Fruit fly (Drosophila melanogaster) S2 (cell line): ENCODE data around the gene Kots.

Source experiments
- CG8478 ChIP-seq: fragments of >200 bp; optimal IDR thresholded peaks from 2 replicates; lab custom pipeline; 2018
- CTCF ChIP-seq, 2 experiments: fragments of >200 bp; optimal IDR thresholded peaks; 2 replicates each; lab custom pipeline; 2018

Kots gene

dm6 chr3R:13977126-13977991 is 13.4 kb upstream of the Kots start:
- TF ChIP-seq CTCF (optimal IDR thresholded peaks at IDR 0.05; lab: Kevin White, UChicago), result no peak
- no peak for TF ChIP-seq CG8478 (lab: Kevin White, UChicago)

dm6 chr3R:13976070-13976492 is 12.1 kb upstream of the Kots start:
- no peak for TF ChIP-seq CG8478 (lab: Kevin White, UChicago)
- TF ChIP-seq CTCF (optimal IDR thresholded peaks at IDR 0.05; lab: Kevin White, UChicago), result no peak

- TF ChIP-seq CG8478 (lab: Kevin White, UChicago) (no peak), CTCF (optimal IDR thresholded peaks at IDR 0.05; lab: Kevin White, UChicago) (no peak)
Observed at dm6 chr3R:13974741-13975245, 10.8 kb upstream of the Kots start.

dm6 chr3R:13972653-13973052 is 8.7 kb upstream of the Kots start:
- TF ChIP-seq CG8478 (lab: Kevin White, UChicago), result no peak
- TF ChIP-seq CTCF (optimal IDR thresholded peaks at IDR 0.05; lab: Kevin White, UChicago), result no peak

dm6 chr3R:13971728-13972448 is 7.9 kb upstream of the Kots start:
- no peak for TF ChIP-seq CG8478 (lab: Kevin White, UChicago)
- no peak for TF ChIP-seq CTCF (optimal IDR thresholded peaks at IDR 0.05; lab: Kevin White, UChicago)

dm6 chr3R:13964513-13964975 is 570 bp upstream of the Kots start, which contains the start of gene Orc2:
Orc2 (plus strand) TSS chr3R:13964885.
- no peak for TF ChIP-seq CG8478 (lab: Kevin White, UChicago)
- TF ChIP-seq CTCF (optimal IDR thresholded peaks at IDR 0.05; lab: Kevin White, UChicago), result no peak

- TF ChIP-seq CTCF (optimal IDR thresholded peaks at IDR 0.05; lab: Kevin White, UChicago), result peak in 1 of 2 experiments; percentile 16
- TF ChIP-seq CG8478 (lab: Kevin White, UChicago), result no peak
Observed at dm6 chr3R:13958582-13958981, 5.4 kb downstream of the Kots start, which contains the start of gene Ipp. Ipp (plus strand) TSS chr3R:13958789.

dm6 chr3R:13956809-13957351 is 7.1 kb downstream of the Kots start:
- TF ChIP-seq CG8478 (lab: Kevin White, UChicago) (no peak), CTCF (optimal IDR thresholded peaks at IDR 0.05; lab: Kevin White, UChicago) (no peak)

- TF ChIP-seq CTCF (optimal IDR thresholded peaks at IDR 0.05; lab: Kevin White, UChicago) (no peak), CG8478 (lab: Kevin White, UChicago) (no peak)
Observed at dm6 chr3R:13955227-13955626, 8.7 kb downstream of the Kots start.

- TF ChIP-seq CTCF (optimal IDR thresholded peaks at IDR 0.05; lab: Kevin White, UChicago), result no peak
- no peak for TF ChIP-seq CG8478 (lab: Kevin White, UChicago)
Observed at dm6 chr3R:13952303-13952702, 11.7 kb downstream of the Kots start.

dm6 chr3R:13951038-13951437 is 12.9 kb downstream of the Kots start, which contains the start of gene CG9926:
CG9926 (minus strand) TSS chr3R:13951138.
- TF ChIP-seq CG8478 (lab: Kevin White, UChicago) (no peak), CTCF (optimal IDR thresholded peaks at IDR 0.05; lab: Kevin White, UChicago) (no peak)

dm6 chr3R:13949571-13949970 is 14.4 kb downstream of the Kots start:
- no peak for TF ChIP-seq CTCF (optimal IDR thresholded peaks at IDR 0.05; lab: Kevin White, UChicago)
- no peak for TF ChIP-seq CG8478 (lab: Kevin White, UChicago)

- TF ChIP-seq CG8478 (lab: Kevin White, UChicago) (no peak), CTCF (optimal IDR thresholded peaks at IDR 0.05; lab: Kevin White, UChicago) (peak; percentile 69 to 76)
Observed at dm6 chr3R:13948237-13948636, 15.7 kb downstream of the Kots start, which contains the start of gene CG31517. CG31517 (plus strand) TSS chr3R:13948420.

- TF ChIP-seq CTCF (optimal IDR thresholded peaks at IDR 0.05; lab: Kevin White, UChicago) (no peak), CG8478 (lab: Kevin White, UChicago) (no peak)
Observed at dm6 chr3R:13947415-13947814, 16.6 kb downstream of the Kots start.
